Fruit fly (Drosophila melanogaster) whole organism, embryonic: ENCODE data around the gene CG15023.
A peak's percentile ranks its signal among the peaks of the same experiment; 100 is the strongest.

ENCODE experiments used
- Asciz ChIP-seq: fragments of 200-800 bp; sonication (Bioruptor generic); optimal IDR thresholded peaks from 2 replicates; lab custom pipeline; 2017; ENCODE audit warnings: missing biosample characterization, mild to moderate bottlenecking, missing genetic modification characterization, missing genetic modification reagents
- B-H2 ChIP-seq: fragments of 200-800 bp; sonication (Bioruptor generic); optimal IDR thresholded peaks from 2 replicates; lab custom pipeline; 2018; ENCODE audit warnings: missing biosample characterization, mild to moderate bottlenecking, missing genetic modification characterization
- BtbVII ChIP-seq: fragments of 200-800 bp; sonication (Bioruptor generic); optimal IDR thresholded peaks from 3 replicates; lab custom pipeline; 2017; ENCODE audit warnings: missing biosample characterization, mild to moderate bottlenecking, missing genetic modification characterization
- CG10654 ChIP-seq: fragments of 200-800 bp; sonication (Bioruptor generic); optimal IDR thresholded peaks from 2 replicates; lab custom pipeline; 2016; ENCODE audit warnings: missing biosample characterization, missing genetic modification characterization
- CG10979 ChIP-seq: fragments of 200-800 bp; sonication (Bioruptor generic); optimal IDR thresholded peaks from 2 replicates; lab custom pipeline; 2018; ENCODE audit warnings: missing biosample characterization, mild to moderate bottlenecking, missing genetic modification characterization, moderate library complexity
- CG12219 ChIP-seq: fragments of 200-800 bp; sonication (Bioruptor generic); optimal IDR thresholded peaks from 3 replicates; lab custom pipeline; 2018; ENCODE audit warnings: missing biosample characterization, mild to moderate bottlenecking, missing genetic modification characterization
- CG13894 ChIP-seq: fragments of 200-800 bp; sonication (Bioruptor generic); optimal IDR thresholded peaks from 3 replicates; lab custom pipeline; 2018; ENCODE audit warnings: missing biosample characterization, mild to moderate bottlenecking, missing genetic modification characterization, moderate library complexity
- CG14014 ChIP-seq: fragments of 200-800 bp; sonication (Bioruptor generic); IDR thresholded peaks from 2 replicates; pipeline ENCODE4 v1.3.6; 2022; ENCODE audit warnings: missing biosample characterization, missing genetic modification characterization
- CG14050 ChIP-seq: fragments of 200-800 bp; sonication (Bioruptor generic); IDR thresholded peaks from 3 replicates; pipeline ENCODE4 v1.3.6; 2022; ENCODE audit warnings: missing biosample characterization, missing genetic modification characterization
- CG14710 ChIP-seq: fragments of 200-800 bp; sonication (Bioruptor generic); optimal IDR thresholded peaks from 3 replicates; lab custom pipeline; 2019; ENCODE audit warnings: missing biosample characterization, mild to moderate bottlenecking, missing genetic modification characterization, moderate library complexity
- CG1603 ChIP-seq: fragments of 200-800 bp; sonication (Bioruptor generic); optimal IDR thresholded peaks from 2 replicates; lab custom pipeline; 2019; ENCODE audit warnings: missing biosample characterization, mild to moderate bottlenecking, missing genetic modification characterization, moderate library complexity
- CG3065 ChIP-seq: fragments of 200-800 bp; sonication (Bioruptor generic); optimal IDR thresholded peaks from 2 replicates; lab custom pipeline; 2016; ENCODE audit warnings: missing biosample characterization, missing genetic modification characterization
- CG31224 ChIP-seq: fragments of 200-800 bp; sonication (Bioruptor generic); IDR thresholded peaks from 2 replicates; pipeline ENCODE4 v1.3.6; 2022; ENCODE audit warnings: missing biosample characterization, missing genetic modification characterization
- CG32532 ChIP-seq: fragments of 200-800 bp; sonication (Bioruptor generic); IDR thresholded peaks from 2 replicates; pipeline ENCODE4 v1.3.6; 2022; ENCODE audit warnings: missing biosample characterization, missing genetic modification characterization
- CG5953 ChIP-seq: fragments of 200-800 bp; sonication (Bioruptor generic); IDR thresholded peaks from 2 replicates; pipeline ENCODE4 v1.3.6; 2022; ENCODE audit warnings: missing biosample characterization, missing genetic modification characterization
- CG7556 ChIP-seq: fragments of 200-800 bp; sonication (Bioruptor generic); optimal IDR thresholded peaks from 2 replicates; lab custom pipeline; 2017; ENCODE audit warnings: missing biosample characterization, mild to moderate bottlenecking, missing genetic modification characterization
- CG9727 ChIP-seq: fragments of 200-800 bp; sonication (Bioruptor generic); optimal IDR thresholded peaks from 3 replicates; lab custom pipeline; 2017; ENCODE audit warnings: missing biosample characterization, mild to moderate bottlenecking, missing genetic modification characterization
- CG9817 ChIP-seq: fragments of 200-800 bp; sonication (Bioruptor generic); optimal IDR thresholded peaks from 2 replicates; lab custom pipeline; 2018; ENCODE audit warnings: missing biosample characterization, mild to moderate bottlenecking, missing genetic modification characterization, moderate library complexity
- CG9932 ChIP-seq: fragments of 200-800 bp; sonication (Bioruptor generic); IDR thresholded peaks from 2 replicates; pipeline ENCODE4 v1.3.6; 2022; ENCODE audit warnings: missing biosample characterization, missing genetic modification characterization
- CHES-1-like ChIP-seq: fragments of 200-800 bp; sonication (Bioruptor generic); optimal IDR thresholded peaks from 2 replicates; lab custom pipeline; 2016; ENCODE audit warnings: missing biosample characterization, missing genetic modification characterization
- Dad ChIP-seq: fragments of 200-800 bp; sonication (Bioruptor generic); optimal IDR thresholded peaks from 3 replicates; lab custom pipeline; 2016; ENCODE audit warnings: missing biosample characterization, missing genetic modification characterization
- Fer2 ChIP-seq: fragments of 200-800 bp; sonication (Bioruptor generic); optimal IDR thresholded peaks from 2 replicates; lab custom pipeline; 2018; ENCODE audit warnings: missing biosample characterization, mild to moderate bottlenecking, missing genetic modification characterization, moderate library complexity
- Fer3 ChIP-seq: fragments of 200-800 bp; sonication (Bioruptor generic); optimal IDR thresholded peaks from 2 replicates; lab custom pipeline; 2018; ENCODE audit warnings: missing biosample characterization, mild to moderate bottlenecking, missing genetic modification characterization, moderate library complexity
- HLH4C ChIP-seq: fragments of 200-800 bp; sonication (Bioruptor generic); IDR thresholded peaks from 3 replicates; pipeline ENCODE4 v1.3.6; 2022; ENCODE audit warnings: missing biosample characterization, missing genetic modification characterization; ENCODE audit not compliant: partially characterized antibody
- Hr3 ChIP-seq: fragments of 200-800 bp; sonication (Bioruptor generic); optimal IDR thresholded peaks from 3 replicates; lab custom pipeline; 2016; ENCODE audit warnings: missing biosample characterization, missing genetic modification characterization
- Neu2 ChIP-seq: fragments of 200-800 bp; sonication (Bioruptor generic); optimal IDR thresholded peaks from 3 replicates; lab custom pipeline; 2016; ENCODE audit warnings: missing biosample characterization, missing genetic modification characterization, borderline replicate concordance
- Opbp ChIP-seq: fragments of 200-800 bp; sonication (Bioruptor generic); IDR thresholded peaks from 3 replicates; pipeline ENCODE4 v1.3.6; 2022; ENCODE audit warnings: missing biosample characterization, missing genetic modification characterization; ENCODE audit not compliant: partially characterized antibody
- Optix ChIP-seq: fragments of 200-800 bp; sonication (Bioruptor generic); IDR thresholded peaks from 3 replicates; pipeline ENCODE4 v1.3.6; 2022; ENCODE audit warnings: missing biosample characterization, missing genetic modification characterization
- Sry-β ChIP-seq: fragments of 200-800 bp; sonication (Bioruptor generic); optimal IDR thresholded peaks from 2 replicates; lab custom pipeline; 2018; ENCODE audit warnings: missing biosample characterization, mild to moderate bottlenecking, missing genetic modification characterization, moderate library complexity
- ab ChIP-seq: fragments of 200-800 bp; sonication (Bioruptor generic); optimal IDR thresholded peaks from 2 replicates; lab custom pipeline; 2016; ENCODE audit warnings: missing biosample characterization, missing genetic modification characterization
- abd-A ChIP-seq: fragments of 200-800 bp; sonication (Bioruptor generic); optimal IDR thresholded peaks from 3 replicates; lab custom pipeline; 2019; ENCODE audit warnings: missing biosample characterization, mild to moderate bottlenecking, missing genetic modification characterization, moderate library complexity
- ash1 ChIP-seq: fragments of 200-800 bp; sonication (Bioruptor generic); optimal IDR thresholded peaks from 2 replicates; lab custom pipeline; 2018; ENCODE audit warnings: missing biosample characterization, mild to moderate bottlenecking, missing genetic modification characterization
- bab2 ChIP-seq: fragments of 200-800 bp; sonication (Bioruptor generic); optimal IDR thresholded peaks from 2 replicates; lab custom pipeline; 2016; ENCODE audit warnings: missing biosample characterization, missing genetic modification characterization
- ci ChIP-seq: fragments of 200-800 bp; sonication (Bioruptor generic); IDR thresholded peaks from 3 replicates; pipeline ENCODE4 v1.3.6; 2022; ENCODE audit warnings: missing biosample characterization, missing genetic modification characterization
- crc ChIP-seq: fragments of 200-800 bp; sonication (Bioruptor generic); optimal IDR thresholded peaks from 2 replicates; lab custom pipeline; 2016; ENCODE audit warnings: missing biosample characterization, missing genetic modification characterization
- crp ChIP-seq, 2 experiments: fragments of 200-800 bp; sonication (Bioruptor generic); optimal IDR thresholded peaks; 2 replicates in 1 of 2; 3 replicates in 1 of 2; lab custom pipeline; 2017; ENCODE audit warnings: missing biosample characterization in 2 of 2, missing genetic modification characterization in 2 of 2, mild to moderate bottlenecking in 1 of 2, moderate library complexity in 1 of 2
- danr ChIP-seq: fragments of 200-800 bp; sonication (Bioruptor generic); IDR thresholded peaks from 2 replicates; pipeline ENCODE4 v1.3.6; 2022; ENCODE audit warnings: missing biosample characterization, missing genetic modification characterization
- fd3F ChIP-seq: fragments of 200-800 bp; sonication (Bioruptor generic); optimal IDR thresholded peaks from 2 replicates; lab custom pipeline; 2018; ENCODE audit warnings: missing biosample characterization, mild to moderate bottlenecking, missing genetic modification characterization, moderate library complexity
- gt ChIP-seq: fragments of 200-800 bp; sonication (Bioruptor generic); IDR thresholded peaks from 2 replicates; pipeline ENCODE4 v1.3.6; 2022; ENCODE audit warnings: missing biosample characterization, missing genetic modification characterization
- jigr1 ChIP-seq: fragments of 200-800 bp; sonication (Bioruptor generic); IDR thresholded peaks from 3 replicates; pipeline ENCODE4 v1.3.6; 2022; ENCODE audit warnings: missing biosample characterization, missing genetic modification characterization
- lmd ChIP-seq: fragments of 200-800 bp; sonication (Bioruptor generic); IDR thresholded peaks from 2 replicates; pipeline ENCODE4 v1.3.6; 2022; ENCODE audit warnings: missing biosample characterization, missing genetic modification characterization
- peb ChIP-seq: fragments of 200-800 bp; sonication (Bioruptor generic); IDR thresholded peaks from 2 replicates; pipeline ENCODE4 v1.3.6; 2022; ENCODE audit warnings: missing biosample characterization, missing genetic modification characterization
- pita ChIP-seq: fragments of 200-800 bp; sonication (Bioruptor generic); optimal IDR thresholded peaks from 2 replicates; lab custom pipeline; 2017; ENCODE audit warnings: missing biosample characterization, mild to moderate bottlenecking, missing genetic modification characterization
- pros ChIP-seq: fragments of 200-800 bp; sonication (Bioruptor generic); optimal IDR thresholded peaks from 3 replicates; lab custom pipeline; 2019; ENCODE audit warnings: missing biosample characterization, mild to moderate bottlenecking, missing genetic modification characterization, moderate library complexity
- repo ChIP-seq: fragments of 200-800 bp; sonication (Bioruptor generic); optimal IDR thresholded peaks from 2 replicates; lab custom pipeline; 2016; ENCODE audit warnings: missing biosample characterization, missing genetic modification characterization
- sima ChIP-seq: fragments of 200-800 bp; sonication (Bioruptor generic); optimal IDR thresholded peaks from 2 replicates; lab custom pipeline; 2016; ENCODE audit warnings: missing biosample characterization, missing genetic modification characterization
- twi ChIP-seq: fragments of 200-800 bp; optimal IDR thresholded peaks from 2 replicates; lab custom pipeline; 2019; ENCODE audit warnings: missing biosample characterization, mild to moderate bottlenecking, missing genetic modification characterization, moderate library complexity
- tx ChIP-seq: fragments of 200-800 bp; sonication (Bioruptor generic); optimal IDR thresholded peaks from 2 replicates; lab custom pipeline; 2016; ENCODE audit warnings: missing biosample characterization, missing genetic modification characterization
- vfl ChIP-seq: fragments of 200-800 bp; sonication (Bioruptor generic); optimal IDR thresholded peaks from 2 replicates; lab custom pipeline; 2016; ENCODE audit warnings: missing biosample characterization, missing genetic modification characterization
- zfh1 ChIP-seq: fragments of 200-800 bp; sonication (Bioruptor generic); IDR thresholded peaks from 3 replicates; pipeline ENCODE4 v1.3.6; 2022; ENCODE audit warnings: missing biosample characterization, missing genetic modification characterization

The CG15023 gene

dm6 chr3L:4474946-4475470 lies 13.7 kb upstream of the CG15023 start (continued):
- TF ChIP-seq CG5953 (peak; percentile 81), CG31224 (GFP tag; lab: Robert Waterston, UW) (0 out of 2 replicates have a peak, but pooled peaks have one; percentile 34), B-H2 (GFP tag; lab: Kevin White, UChicago) (peak; percentile 92), lmd (no peak), Hr3 (GFP tag; lab: Kevin White, UChicago) (no peak), gt (GFP tag; lab: Robert Waterston, UW) (no peak), CG14710 (tag; lab: Kevin White, UChicago) (no peak), vfl (GFP tag; lab: Kevin White, UChicago) (no peak), CG32532 (GFP tag; lab: Robert Waterston, UW) (peak; percentile 82), CHES-1-like (peak; percentile 59), danr (no peak), ab (no peak), ash1 (GFP tag; lab: Kevin White, UChicago) (peak; percentile 77), zfh1 (GFP tag; lab: Robert Waterston, UW) (peak; percentile 74), CG9932 (peak; percentile 28; the same call in 1 of the 2 replicates), Opbp (GFP tag; lab: Robert Waterston, UW) (no peak), Dad (GFP tag; lab: Kevin White, UChicago) (peak; percentile 59), tx (GFP tag; lab: Kevin White, UChicago) (no peak), abd-A (tag; lab: Kevin White, UChicago) (peak; percentile 84), pros (GFP tag; lab: Kevin White, UChicago) (no peak), Neu2 (GFP tag; lab: Kevin White, UChicago) (no peak), sima (GFP tag; lab: Kevin White, UChicago) (peak; percentile 66), BtbVII (peak; percentile 94), crp (GFP tag; optimal IDR thresholded peaks at IDR 0.05; lab: Kevin White, UChicago) (peak in 1 of 2 experiments; percentile 34), CG12219 (GFP tag; lab: Kevin White, UChicago) (peak; percentile 92), twi (tag; lab: Kevin White, UChicago) (no peak), CG14050 (GFP tag; lab: Robert Waterston, UW) (peak; percentile 63), pita (no peak), CG7556 (GFP tag; lab: Kevin White, UChicago) (peak; percentile 59), jigr1 (GFP tag; lab: Robert Waterston, UW) (no peak), Fer3 (peak; percentile 87), ci (peak; percentile 98), Optix (no peak), bab2 (GFP tag; lab: Kevin White, UChicago) (peak; percentile 2), Sry-β (GFP tag; lab: Kevin White, UChicago) (peak; percentile 67), fd3F (peak; percentile 68), CG1603 (tag; lab: Kevin White, UChicago) (peak; percentile 77), CG9817 (tag; lab: Kevin White, UChicago) (peak; percentile 50), HLH4C (GFP tag; lab: Robert Waterston, UW) (no peak), CG3065 (peak; percentile 39), CG14014 (peak; percentile 68; the same call in 1 of the 2 replicates), CG10979 (tag; lab: Kevin White, UChicago) (no peak), CG10654 (peak; percentile 74), CG13894 (tag; lab: Kevin White, UChicago) (peak; percentile 59), Fer2 (peak; percentile 73), crc (GFP tag; lab: Kevin White, UChicago) (peak; percentile 36), repo (GFP tag; lab: Kevin White, UChicago) (peak; percentile 65), CG9727 (GFP tag; lab: Kevin White, UChicago) (peak; percentile 68), peb (GFP tag; lab: Robert Waterston, UW) (no peak), Asciz (GFP tag; lab: Kevin White, UChicago) (peak; percentile 95)
